Fruit fly (Drosophila melanogaster): ENCODE measurements around the gene dpr15.

dm6 chr3R:12196100-12196499 is 37.7 kb upstream of the dpr15 start:
- TF ChIP-seq Hr96 (GFP tag; optimal IDR thresholded peaks at IDR 0.05): no peak
- TF ChIP-seq Crg-1 (GFP tag; optimal IDR thresholded peaks at IDR 0.05): no peak
- TF ChIP-seq cnc (optimal IDR thresholded peaks at IDR 0.05): no peak
- no peak for TF ChIP-seq cic (GFP tag; optimal IDR thresholded peaks at IDR 0.05)

All from whole organism, adult.